Worm (Caenorhabditis elegans) whole organism, mixed stage, embryonic: ENCODE data around the gene athp-1.

Experiments
- M03D4.4 ChIP-seq: sonication (generic microtip); optimal IDR thresholded peaks from 2 replicates; lab custom pipeline; 2017; ENCODE audit warnings: mild to moderate bottlenecking, missing genetic modification characterization, missing compliant biosample characterization
- bed-3 ChIP-seq: fragments of 200-800 bp; sonication (Bioruptor generic); optimal IDR thresholded peaks from 3 replicates; lab custom pipeline; 2018; ENCODE audit warnings: mild to moderate bottlenecking, missing genetic modification characterization, moderate library complexity, missing compliant biosample characterization
- blmp-1 ChIP-seq: fragments of 150-350 bp; optimal IDR thresholded peaks from 2 replicates; lab custom pipeline; 2014; ENCODE audit warnings: missing biosample characterization, missing genetic modification characterization
- ceh-39 ChIP-seq: fragments of 150-350 bp; optimal IDR thresholded peaks from 2 replicates; lab custom pipeline; 2014; ENCODE audit warnings: missing biosample characterization, missing genetic modification characterization
- ceh-43 ChIP-seq: fragments of 200-800 bp; sonication (Bioruptor generic); optimal IDR thresholded peaks from 2 replicates; lab custom pipeline; 2018; ENCODE audit warnings: mild to moderate bottlenecking, missing genetic modification characterization, moderate library complexity, missing compliant biosample characterization
- ceh-83 ChIP-seq: fragments of 200-800 bp; sonication (Bioruptor generic); optimal IDR thresholded peaks from 2 replicates; lab custom pipeline; 2018; ENCODE audit warnings: mild to moderate bottlenecking, missing genetic modification characterization, missing compliant biosample characterization
- ces-1 ChIP-seq: fragments of 150-350 bp; optimal IDR thresholded peaks from 2 replicates; lab custom pipeline; 2014; ENCODE audit warnings: missing biosample characterization, missing genetic modification reagents, missing genetic modification characterization
- cnd-1 ChIP-seq: fragments of 200-800 bp; sonication (Bioruptor generic); optimal IDR thresholded peaks from 2 replicates; lab custom pipeline; 2018; ENCODE audit warnings: mild to moderate bottlenecking, missing genetic modification characterization, missing compliant biosample characterization
- drap-1 ChIP-seq: fragments of 200-800 bp; sonication (Bioruptor generic); optimal IDR thresholded peaks from 3 replicates; lab custom pipeline; 2018; ENCODE audit warnings: mild to moderate bottlenecking, missing genetic modification characterization, missing compliant biosample characterization
- elt-1 ChIP-seq: sonication (generic microtip); optimal IDR thresholded peaks from 2 replicates; lab custom pipeline; 2017; ENCODE audit warnings: missing genetic modification characterization, mild to moderate bottlenecking, missing compliant biosample characterization, antibody characterized with exemption, moderate library complexity, borderline replicate concordance; ENCODE audit not compliant: insufficient read depth
- elt-3 ChIP-seq: fragments of 150-350 bp; optimal IDR thresholded peaks from 2 replicates; lab custom pipeline; 2014; ENCODE audit warnings: missing biosample characterization, missing genetic modification characterization
- flh-1 ChIP-seq: fragments of 200-800 bp; sonication (Bioruptor generic); optimal IDR thresholded peaks from 2 replicates; lab custom pipeline; 2018; ENCODE audit warnings: mild to moderate bottlenecking, missing genetic modification characterization, moderate library complexity, missing compliant biosample characterization
- ham-2 ChIP-seq: fragments of 200-800 bp; sonication (Bioruptor generic); optimal IDR thresholded peaks from 2 replicates; lab custom pipeline; 2018; ENCODE audit warnings: mild to moderate bottlenecking, missing genetic modification characterization, missing compliant biosample characterization
- hlh-1 ChIP-seq: fragments of 150-350 bp; optimal IDR thresholded peaks from 2 replicates; lab custom pipeline; 2014; ENCODE audit warnings: missing biosample characterization, missing genetic modification reagents, missing genetic modification characterization
- lin-13 ChIP-seq: fragments of 150-350 bp; optimal IDR thresholded peaks from 2 replicates; lab custom pipeline; 2014; ENCODE audit warnings: missing biosample characterization, missing genetic modification characterization
- lin-32 ChIP-seq: fragments of 200-800 bp; sonication (Bioruptor generic); optimal IDR thresholded peaks from 2 replicates; lab custom pipeline; 2018; ENCODE audit warnings: mild to moderate bottlenecking, missing genetic modification characterization, missing compliant biosample characterization
- lsy-2 ChIP-seq: fragments of 150-350 bp; optimal IDR thresholded peaks from 2 replicates; lab custom pipeline; 2014; ENCODE audit warnings: missing biosample characterization, missing genetic modification characterization
- mls-2 ChIP-seq: sonication (generic microtip); optimal IDR thresholded peaks from 2 replicates; lab custom pipeline; 2016; ENCODE audit warnings: mild to moderate bottlenecking, missing genetic modification characterization, moderate library complexity, missing compliant biosample characterization
- nhr-12 ChIP-seq: fragments of 150-350 bp; optimal IDR thresholded peaks from 2 replicates; lab custom pipeline; 2014; ENCODE audit warnings: missing biosample characterization, missing genetic modification characterization
- nhr-2 ChIP-seq: fragments of 150-350 bp; optimal IDR thresholded peaks from 2 replicates; lab custom pipeline; 2014; ENCODE audit warnings: missing biosample characterization, missing genetic modification characterization
- nhr-237 ChIP-seq: fragments of 150-350 bp; optimal IDR thresholded peaks from 2 replicates; lab custom pipeline; 2014; ENCODE audit warnings: missing biosample characterization, missing genetic modification characterization
- nhr-28 ChIP-seq: fragments of 150-350 bp; optimal IDR thresholded peaks from 2 replicates; lab custom pipeline; 2014; ENCODE audit warnings: missing biosample characterization, missing genetic modification characterization
- nhr-76 ChIP-seq: sonication (generic microtip); optimal IDR thresholded peaks from 2 replicates; lab custom pipeline; 2017; ENCODE audit warnings: missing biosample characterization, missing genetic modification characterization
- pha-4 ChIP-seq: fragments of 150-350 bp; optimal IDR thresholded peaks from 2 replicates; lab custom pipeline; 2018; ENCODE audit warnings: missing biosample characterization, missing genetic modification reagents, missing genetic modification characterization
- snpc-4 ChIP-seq: fragments of 150-350 bp; optimal IDR thresholded peaks from 2 replicates; lab custom pipeline; 2014; ENCODE audit warnings: missing biosample characterization, missing genetic modification characterization
- sptf-1 ChIP-seq: sonication (generic microtip); optimal IDR thresholded peaks from 2 replicates; lab custom pipeline; 2017; ENCODE audit warnings: mild to moderate bottlenecking, missing genetic modification characterization, moderate library complexity, missing compliant biosample characterization
- unc-120 ChIP-seq: sonication (generic microtip); optimal IDR thresholded peaks from 2 replicates; lab custom pipeline; 2017; ENCODE audit warnings: missing genetic modification characterization, missing compliant biosample characterization; ENCODE audit not compliant: poor library complexity, severe bottlenecking
- unc-39 ChIP-seq: fragments of 150-350 bp; optimal IDR thresholded peaks from 2 replicates; lab custom pipeline; 2014; ENCODE audit warnings: missing biosample characterization, missing genetic modification characterization
- unc-62 ChIP-seq: fragments of 150-350 bp; optimal IDR thresholded peaks from 2 replicates; lab custom pipeline; 2014; ENCODE audit warnings: missing biosample characterization, missing genetic modification reagents, missing genetic modification characterization
- zip-8 ChIP-seq: fragments of 150-350 bp; optimal IDR thresholded peaks from 2 replicates; lab custom pipeline; 2014; ENCODE audit warnings: missing biosample characterization, missing genetic modification characterization
- ztf-11 ChIP-seq: fragments of 150-350 bp; optimal IDR thresholded peaks from 2 replicates; lab custom pipeline; 2014; ENCODE audit warnings: missing biosample characterization, missing genetic modification characterization

athp-1 gene

DNA sequence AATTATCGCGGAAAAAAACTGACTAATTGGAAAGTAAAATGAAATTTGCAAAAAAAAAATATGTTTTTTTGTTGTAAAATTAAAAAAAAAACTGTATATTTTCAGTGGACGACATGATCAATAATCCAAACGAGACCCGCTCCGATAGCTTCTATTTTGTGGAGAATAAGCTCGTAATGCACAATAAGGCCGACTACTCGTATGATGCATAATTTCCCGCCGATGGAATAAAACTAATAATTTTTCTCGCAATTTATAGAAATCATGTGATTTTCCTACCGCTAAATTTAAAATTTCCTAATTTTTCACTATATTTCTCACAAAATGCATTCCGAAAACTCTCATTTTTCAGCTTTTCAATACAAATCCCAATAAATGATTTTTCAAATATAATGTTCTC, 27.0 kb downstream of the athp-1 start:
- no peak for TF ChIP-seq ztf-11 (tag; lab: Kevin White, UChicago)
- TF ChIP-seq unc-62 (GFP tag; lab: Kevin White, UChicago): no peak
- peak; percentile 6 for TF ChIP-seq hlh-1 (tag; lab: Kevin White, UChicago)

- TF ChIP-seq ham-2 (no peak), nhr-2 (tag; lab: Kevin White, UChicago) (no peak), pha-4 (tag; lab: Kevin White, UChicago) (no peak), drap-1 (GFP tag; lab: Kevin White, UChicago) (no peak)
Measured at ce11 chrIII:10909166-10909565, 27.6 kb downstream of the athp-1 start.

ce11 chrIII:10911160-10911559, 29.6 kb downstream of the athp-1 start, which contains the start of gene cut-6:
Gene cut-6, plus strand, starts transcription at chrIII:10911460.
- TF ChIP-seq lin-32 (no peak), elt-1 (tag; lab: Kevin White, UChicago) (no peak), blmp-1 (peak; percentile 25), cnd-1 (no peak), ceh-83 (GFP tag; lab: Kevin White, UChicago) (no peak)
- TF ChIP-seq, all 35 proteins: peak for 1

DNA sequence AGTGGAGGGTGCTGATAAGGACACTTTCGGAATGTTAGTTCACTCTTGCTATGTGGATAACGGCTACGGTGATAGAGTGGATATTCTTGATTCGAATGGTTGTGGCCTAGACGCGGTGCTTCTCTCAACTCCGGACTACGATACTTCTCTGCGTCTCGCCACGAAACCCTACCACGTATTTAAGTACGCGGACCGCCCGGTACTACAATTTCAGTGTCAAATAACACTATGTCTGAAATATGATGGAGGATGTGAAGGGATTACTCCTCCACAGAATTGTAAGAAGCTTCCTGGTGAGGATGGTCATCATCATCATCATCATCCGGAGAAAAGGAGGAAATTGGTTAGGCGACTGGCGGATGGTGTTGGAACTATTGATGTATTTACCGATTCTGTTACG, 33.4 kb downstream of the athp-1 start:
- TF ChIP-seq ceh-83 (GFP tag; lab: Kevin White, UChicago): no peak
- TF ChIP-seq snpc-4 (tag; lab: Kevin White, UChicago): no peak
- TF ChIP-seq flh-1 (GFP tag; lab: Kevin White, UChicago): no peak
- TF ChIP-seq ces-1 (GFP tag; lab: Kevin White, UChicago): no peak
- TF ChIP-seq lin-32: no peak
- no peak for TF ChIP-seq nhr-12
- TF ChIP-seq unc-120: no peak
- TF ChIP-seq nhr-237 (tag; lab: Kevin White, UChicago): no peak
- TF ChIP-seq bed-3 (GFP tag; lab: Kevin White, UChicago): no peak
- no peak for TF ChIP-seq elt-3 (tag; lab: Kevin White, UChicago)
- TF ChIP-seq lin-13 (tag; lab: Kevin White, UChicago): no peak
- no peak for TF ChIP-seq lsy-2
- no peak for TF ChIP-seq M03D4.4
- no peak for TF ChIP-seq blmp-1
- no peak for TF ChIP-seq nhr-28 (tag; lab: Kevin White, UChicago)
- TF ChIP-seq ceh-39 (tag; lab: Kevin White, UChicago): no peak
- no peak for TF ChIP-seq unc-39 (tag; lab: Kevin White, UChicago)
- TF ChIP-seq, all 35 proteins: peak for 0

DNA sequence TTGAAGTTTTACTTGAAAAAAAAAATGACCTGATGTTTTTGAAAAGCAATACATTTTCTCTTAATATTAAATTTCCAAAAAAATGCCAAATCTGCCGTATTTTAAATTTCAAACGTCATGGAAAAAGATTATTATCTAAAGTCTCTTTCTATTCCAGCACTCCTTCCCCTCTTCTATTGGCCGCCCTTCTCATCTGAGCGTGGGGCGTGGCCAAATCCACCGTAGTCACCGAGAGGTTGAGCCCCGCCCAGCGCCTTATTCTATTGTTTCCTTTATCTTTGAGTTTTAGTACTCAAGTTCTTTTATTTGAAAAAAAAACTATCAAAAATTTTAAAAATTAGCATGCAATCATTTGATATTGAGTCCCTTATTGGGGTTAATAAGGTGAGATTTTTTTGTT, 38.5 kb downstream of the athp-1 start, which contains the start of gene vab-7:
Gene vab-7, plus strand, starts transcription at position 301 of the 400 bp plus-strand sequence.
- TF ChIP-seq drap-1 (GFP tag; lab: Kevin White, UChicago) (no peak), lsy-2 (peak; percentile 45), lin-13 (tag; lab: Kevin White, UChicago) (no peak), nhr-28 (tag; lab: Kevin White, UChicago) (no peak)

DNA sequence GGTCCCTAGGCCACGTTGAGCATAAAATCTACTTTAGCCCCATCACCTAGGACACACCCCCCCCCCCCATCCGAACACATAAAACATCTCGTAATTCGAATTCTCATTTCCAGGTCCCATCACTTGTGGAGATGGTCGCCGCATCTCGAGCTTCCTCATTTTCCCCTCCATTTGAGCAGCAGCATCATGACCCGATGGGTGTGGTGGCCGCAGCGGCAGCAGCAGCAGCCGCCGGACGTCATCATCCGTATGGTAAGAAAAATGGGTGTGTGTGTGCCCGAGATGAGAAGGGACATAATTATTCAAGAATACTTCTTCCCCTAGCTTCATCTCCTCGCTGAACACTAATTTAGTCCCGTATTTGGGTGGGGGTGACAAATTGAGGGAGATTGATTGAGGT, 39.9 kb downstream of the athp-1 start:
- TF ChIP-seq lin-32: no peak
- no peak for TF ChIP-seq sptf-1 (tag; lab: Kevin White, UChicago)
- no peak for TF ChIP-seq snpc-4 (tag; lab: Kevin White, UChicago)
- TF ChIP-seq elt-3 (tag; lab: Kevin White, UChicago): no peak
- no peak for TF ChIP-seq nhr-76 (tag; lab: Kevin White, UChicago)
- TF ChIP-seq zip-8 (tag; lab: Kevin White, UChicago): no peak
- no peak for TF ChIP-seq lsy-2
- TF ChIP-seq ceh-43 (GFP tag; lab: Kevin White, UChicago): no peak
- no peak for TF ChIP-seq M03D4.4
- TF ChIP-seq pha-4 (tag; lab: Kevin White, UChicago): no peak
- no peak for TF ChIP-seq nhr-2 (tag; lab: Kevin White, UChicago)
- TF ChIP-seq mls-2 (tag; lab: Kevin White, UChicago): no peak
